Fruit fly (Drosophila melanogaster) whole organism, embryonic: ENCODE results near the gene Fancd2.

Source experiments
- Atf-2 ChIP-seq: fragments of 200-800 bp; sonication (Bioruptor generic); optimal IDR thresholded peaks from 2 replicates; lab custom pipeline; 2016; ENCODE audit warnings: missing biosample characterization, missing genetic modification characterization
- Awh ChIP-seq: fragments of 200-800 bp; sonication (Bioruptor generic); IDR thresholded peaks from 2 replicates; pipeline ENCODE4, ENCODE4 v1.3.6; 2022; ENCODE audit warnings: missing biosample characterization, missing genetic modification characterization
- B-H2 ChIP-seq: fragments of 200-800 bp; sonication (Bioruptor generic); optimal IDR thresholded peaks from 2 replicates; lab custom pipeline; 2018; ENCODE audit warnings: missing biosample characterization, mild to moderate bottlenecking, missing genetic modification characterization
- CG10147 ChIP-seq: fragments of 200-800 bp; sonication (Bioruptor generic); optimal IDR thresholded peaks from 2 replicates; lab custom pipeline; 2019; ENCODE audit warnings: missing biosample characterization, mild to moderate bottlenecking, missing genetic modification characterization, moderate library complexity
- CG10321 ChIP-seq: fragments of 200-800 bp; sonication (Bioruptor generic); IDR thresholded peaks from 2 replicates; pipeline ENCODE4 v1.3.6; 2022; ENCODE audit warnings: missing biosample characterization, missing genetic modification characterization
- CG10565 ChIP-seq: fragments of 200-800 bp; sonication (Bioruptor generic); optimal IDR thresholded peaks from 3 replicates; lab custom pipeline; 2016; ENCODE audit warnings: missing biosample characterization, mild to moderate bottlenecking, missing genetic modification characterization
- CG11504 ChIP-seq: fragments of 200-800 bp; sonication (Bioruptor generic); optimal IDR thresholded peaks from 3 replicates; lab custom pipeline; 2019; ENCODE audit warnings: missing biosample characterization, mild to moderate bottlenecking, missing genetic modification characterization, moderate library complexity
- CG12299 ChIP-seq: fragments of 200-800 bp; sonication (Bioruptor generic); optimal IDR thresholded peaks from 2 replicates; lab custom pipeline; 2018; ENCODE audit warnings: missing biosample characterization, mild to moderate bottlenecking, missing genetic modification characterization
- CG14860 ChIP-seq: fragments of 200-800 bp; sonication (Bioruptor generic); IDR thresholded peaks from 3 replicates; pipeline ENCODE4 v1.3.6; 2022; ENCODE audit warnings: missing biosample characterization, missing genetic modification characterization; ENCODE audit not compliant: partially characterized antibody
- CG15479 ChIP-seq: fragments of 200-800 bp; sonication (Bioruptor generic); optimal IDR thresholded peaks from 3 replicates; lab custom pipeline; 2019; ENCODE audit warnings: missing biosample characterization, mild to moderate bottlenecking, missing genetic modification characterization, moderate library complexity
- CG15514 ChIP-seq: fragments of 200-800 bp; sonication (Bioruptor generic); optimal IDR thresholded peaks from 3 replicates; lab custom pipeline; 2017; ENCODE audit warnings: missing biosample characterization, missing genetic modification characterization, mild to moderate bottlenecking, moderate library complexity, missing genetic modification reagents
- CG15601 ChIP-seq: fragments of 200-800 bp; sonication (Bioruptor generic); optimal IDR thresholded peaks from 3 replicates; lab custom pipeline; 2019; ENCODE audit warnings: missing biosample characterization, mild to moderate bottlenecking, missing genetic modification characterization, moderate library complexity
- CG16779 ChIP-seq: fragments of 200-800 bp; sonication (Bioruptor generic); IDR thresholded peaks from 2 replicates; pipeline ENCODE4 v1.3.6; 2022; ENCODE audit warnings: missing biosample characterization, missing genetic modification characterization
- CG18011 ChIP-seq: fragments of 200-800 bp; sonication (Bioruptor generic); optimal IDR thresholded peaks from 2 replicates; lab custom pipeline; 2017; ENCODE audit warnings: missing biosample characterization, missing genetic modification characterization, mild to moderate bottlenecking, moderate library complexity, missing genotype
- CG2116 ChIP-seq: fragments of 200-800 bp; sonication (Bioruptor generic); optimal IDR thresholded peaks from 3 replicates; lab custom pipeline; 2018; ENCODE audit warnings: missing biosample characterization, mild to moderate bottlenecking, missing genetic modification characterization
- CG2120 ChIP-seq: fragments of 200-800 bp; sonication (Bioruptor generic); optimal IDR thresholded peaks from 3 replicates; lab custom pipeline; 2016; ENCODE audit warnings: missing biosample characterization, missing genetic modification characterization
- CG6175 ChIP-seq: fragments of 200-800 bp; sonication (Bioruptor generic); IDR thresholded peaks from 3 replicates; pipeline ENCODE4 v1.3.6; 2022; ENCODE audit warnings: missing biosample characterization, missing genetic modification characterization
- CG6683 ChIP-seq: fragments of 200-800 bp; sonication (Bioruptor generic); optimal IDR thresholded peaks from 2 replicates; lab custom pipeline; 2017; ENCODE audit warnings: missing biosample characterization, mild to moderate bottlenecking, missing genetic modification characterization, missing genetic modification reagents
- CG7556 ChIP-seq: fragments of 200-800 bp; sonication (Bioruptor generic); optimal IDR thresholded peaks from 2 replicates; lab custom pipeline; 2017; ENCODE audit warnings: missing biosample characterization, mild to moderate bottlenecking, missing genetic modification characterization
- Deaf1 ChIP-seq: fragments of 200-800 bp; optimal IDR thresholded peaks from 3 replicates; lab custom pipeline; 2019; ENCODE audit warnings: missing biosample characterization, mild to moderate bottlenecking, missing genetic modification characterization, moderate library complexity
- Dp ChIP-seq: fragments of 200-800 bp; sonication (Bioruptor generic); optimal IDR thresholded peaks from 2 replicates; lab custom pipeline; 2018; ENCODE audit warnings: missing biosample characterization, mild to moderate bottlenecking, missing genetic modification characterization, moderate library complexity
- Eip74EF ChIP-seq, 2 experiments: fragments of 200-800 bp in 1 of 2; fragments of >200 bp in 1 of 2; sonication (Bioruptor generic) in 1 of 2; optimal IDR thresholded peaks; 2 replicates each; lab custom pipeline; 2017 to 2019; ENCODE audit warnings: missing biosample characterization in 2 of 2, missing genetic modification characterization in 2 of 2, mild to moderate bottlenecking in 1 of 2, moderate library complexity in 1 of 2
- Ets65A ChIP-seq: fragments of 200-800 bp; sonication (Bioruptor generic); peaks from one replicate; lab custom pipeline; 2016; ENCODE audit warnings: missing biosample characterization, missing genetic modification characterization
- Fer2 ChIP-seq: fragments of 200-800 bp; sonication (Bioruptor generic); optimal IDR thresholded peaks from 2 replicates; lab custom pipeline; 2018; ENCODE audit warnings: missing biosample characterization, mild to moderate bottlenecking, missing genetic modification characterization, moderate library complexity
- H15 ChIP-seq: fragments of 200-800 bp; sonication (Bioruptor generic); IDR thresholded peaks from 3 replicates; pipeline ENCODE4 v1.3.6; 2022; ENCODE audit warnings: missing biosample characterization, missing genetic modification characterization
- Hmr ChIP-seq: fragments of 200-800 bp; sonication (Bioruptor generic); optimal IDR thresholded peaks from 3 replicates; lab custom pipeline; 2017; ENCODE audit warnings: mild to moderate bottlenecking, missing biosample characterization, missing genetic modification reagents, missing genetic modification characterization
- Max ChIP-seq: fragments of 200-800 bp; sonication (Bioruptor generic); optimal IDR thresholded peaks from 2 replicates; lab custom pipeline; 2016; ENCODE audit warnings: missing biosample characterization, mild to moderate bottlenecking, missing genetic modification characterization
- Nf-YA ChIP-seq: fragments of 200-800 bp; sonication (Bioruptor generic); IDR thresholded peaks from 2 replicates; pipeline ENCODE4 v1.3.6; 2022; ENCODE audit warnings: missing biosample characterization, missing genetic modification characterization
- NfI ChIP-seq: fragments of 200-800 bp; sonication (Bioruptor generic); optimal IDR thresholded peaks from 3 replicates; lab custom pipeline; 2018; ENCODE audit warnings: missing biosample characterization, mild to moderate bottlenecking, missing genetic modification characterization, moderate library complexity
- PHDP ChIP-seq: fragments of 200-800 bp; sonication (Bioruptor generic); optimal IDR thresholded peaks from 3 replicates; lab custom pipeline; 2018; ENCODE audit warnings: missing biosample characterization, mild to moderate bottlenecking, missing genetic modification characterization, moderate library complexity
- YL-1 ChIP-seq: fragments of 200-800 bp; sonication (Bioruptor generic); optimal IDR thresholded peaks from 3 replicates; lab custom pipeline; 2017; ENCODE audit warnings: missing biosample characterization, mild to moderate bottlenecking, missing genetic modification characterization
- ara ChIP-seq: fragments of 200-800 bp; sonication (Bioruptor generic); IDR thresholded peaks from 2 replicates; pipeline ENCODE4 v1.3.6; 2022; ENCODE audit warnings: missing biosample characterization, missing genetic modification characterization
- bbx ChIP-seq: fragments of 200-800 bp; sonication (Bioruptor generic); IDR thresholded peaks from 2 replicates; pipeline ENCODE4 v1.3.6; 2022; ENCODE audit warnings: missing biosample characterization, missing genetic modification characterization; ENCODE audit not compliant: partially characterized antibody
- bcd ChIP-seq: fragments of 200-800 bp; sonication (Bioruptor generic); optimal IDR thresholded peaks from 2 replicates; lab custom pipeline; 2017; ENCODE audit warnings: missing biosample characterization, mild to moderate bottlenecking, missing genetic modification characterization
- danr ChIP-seq: fragments of 200-800 bp; sonication (Bioruptor generic); IDR thresholded peaks from 2 replicates; pipeline ENCODE4 v1.3.6; 2022; ENCODE audit warnings: missing biosample characterization, missing genetic modification characterization
- dimm ChIP-seq: fragments of 200-800 bp; sonication (Bioruptor generic); IDR thresholded peaks from 2 replicates; pipeline ENCODE4 v1.3.6; 2022; ENCODE audit warnings: missing biosample characterization, missing genetic modification characterization
- dysf ChIP-seq: fragments of 200-800 bp; sonication (Bioruptor generic); IDR thresholded peaks from 3 replicates; pipeline ENCODE4 v1.3.6; 2022; ENCODE audit warnings: missing biosample characterization, missing genetic modification characterization
- fu2 ChIP-seq: fragments of 200-800 bp; sonication (Bioruptor generic); optimal IDR thresholded peaks from 2 replicates; lab custom pipeline; 2016; ENCODE audit warnings: missing biosample characterization, missing genetic modification characterization
- gcm2 ChIP-seq: fragments of 200-800 bp; sonication (Bioruptor generic); optimal IDR thresholded peaks from 2 replicates; lab custom pipeline; 2016; ENCODE audit warnings: missing biosample characterization, missing genetic modification characterization
- gro ChIP-seq: fragments of 200-800 bp; sonication (Bioruptor generic); optimal IDR thresholded peaks from 2 replicates; lab custom pipeline; 2016; ENCODE audit warnings: missing biosample characterization, missing genetic modification characterization
- hkb ChIP-seq, 2 experiments: fragments of 200-800 bp in 1 of 2; fragments of >200 bp in 1 of 2; sonication (Bioruptor generic) in 1 of 2; IDR thresholded peaks in 1 of 2; optimal IDR thresholded peaks in 1 of 2; 2 replicates each; pipeline versions ENCODE4 v1.3.6 to Lab custom; 2017 to 2022; ENCODE audit warnings: missing biosample characterization in 1 of 2, missing genetic modification characterization in 1 of 2
- jigr1 ChIP-seq: fragments of 200-800 bp; sonication (Bioruptor generic); IDR thresholded peaks from 3 replicates; pipeline ENCODE4 v1.3.6; 2022; ENCODE audit warnings: missing biosample characterization, missing genetic modification characterization
- jing ChIP-seq: fragments of 200-800 bp; sonication (Bioruptor generic); optimal IDR thresholded peaks from 2 replicates; lab custom pipeline; 2018; ENCODE audit warnings: missing biosample characterization, mild to moderate bottlenecking, missing genetic modification characterization
- row ChIP-seq: fragments of 200-800 bp; sonication (Bioruptor generic); IDR thresholded peaks from 3 replicates; pipeline ENCODE4 v1.3.6; 2022; ENCODE audit warnings: missing biosample characterization, missing genetic modification characterization
- seq ChIP-seq: fragments of 200-800 bp; sonication (Bioruptor generic); IDR thresholded peaks from 2 replicates; pipeline ENCODE4 v1.3.6; 2022; ENCODE audit warnings: missing biosample characterization, missing genetic modification characterization
- shn ChIP-seq: fragments of 200-800 bp; sonication (Bioruptor generic); optimal IDR thresholded peaks from 3 replicates; lab custom pipeline; 2016; ENCODE audit warnings: missing biosample characterization, missing genetic modification characterization
- sna ChIP-seq: fragments of 200-800 bp; sonication (Bioruptor generic); IDR thresholded peaks from 2 replicates; pipeline ENCODE4 v1.3.6; 2022; ENCODE audit warnings: missing biosample characterization, missing genetic modification characterization; ENCODE audit not compliant: partially characterized antibody
- sug ChIP-seq: fragments of 200-800 bp; optimal IDR thresholded peaks from 2 replicates; lab custom pipeline; 2019; ENCODE audit warnings: missing biosample characterization, mild to moderate bottlenecking, missing genetic modification characterization, moderate library complexity
- toy ChIP-seq: fragments of 200-800 bp; sonication (Bioruptor generic); IDR thresholded peaks from 2 replicates; pipeline ENCODE4 v1.3.6; 2022; ENCODE audit warnings: missing biosample characterization, missing genetic modification characterization
- vfl ChIP-seq: fragments of 200-800 bp; sonication (Bioruptor generic); optimal IDR thresholded peaks from 2 replicates; lab custom pipeline; 2016; ENCODE audit warnings: missing biosample characterization, missing genetic modification characterization

Fancd2 gene

dm6 chr3R:20834770-20835183 lies 18.8 kb upstream of the Fancd2 start (continued):
- peak; percentile 32 for TF ChIP-seq CG2120 (GFP tag; lab: Kevin White, UChicago)
- 0 out of 3 replicates have a peak, but pooled peaks have one; percentile 32 for TF ChIP-seq CG6175 (GFP tag; lab: Robert Waterston, UW)
- TF ChIP-seq sug, result peak; percentile 4
- no peak for TF ChIP-seq danr (GFP tag; lab: Robert Waterston, UW)
- TF ChIP-seq bcd (GFP tag; lab: Kevin White, UChicago), result peak; percentile 33
- peak; percentile 4 for TF ChIP-seq CG6683 (GFP tag; lab: Kevin White, UChicago)
- peak in 1 of 2 experiments; percentile 1 for TF ChIP-seq Eip74EF (GFP tag; optimal IDR thresholded peaks at IDR 0.05; lab: Kevin White, UChicago)
- TF ChIP-seq hkb (optimal IDR thresholded peaks at IDR 0.05; lab: Kevin White, UChicago), result no peak
- peak; percentile 59 for TF ChIP-seq hkb (GFP tag; IDR thresholded peaks at IDR 0.05; lab: Robert Waterston, UW)
- TF ChIP-seq Nf-YA (GFP tag; lab: Robert Waterston, UW), result no peak
- peak; percentile 25 for TF ChIP-seq gcm2
- no peak for TF ChIP-seq fu2 (GFP tag; lab: Kevin White, UChicago)
- TF ChIP-seq CG11504 (tag; lab: Kevin White, UChicago), result peak; percentile 40
- peak; percentile 17; the same call in 1 of the 2 replicates for TF ChIP-seq ara (GFP tag; lab: Robert Waterston, UW)
- 0 out of 2 replicates have a peak, but pooled peaks have one; percentile 24 for TF ChIP-seq Awh (GFP tag; lab: Robert Waterston, UW)
- peak; percentile 65 for TF ChIP-seq CG12299 (tag; lab: Kevin White, UChicago)
- no peak for TF ChIP-seq Ets65A (GFP tag; lab: Kevin White, UChicago)
- TF ChIP-seq shn, result no peak
- TF ChIP-seq Atf-2, result no peak
- peak; percentile 8 for TF ChIP-seq Max (GFP tag; lab: Kevin White, UChicago)
- no peak for TF ChIP-seq CG10321 (GFP tag; lab: Robert Waterston, UW)
- no peak for TF ChIP-seq vfl (GFP tag; lab: Kevin White, UChicago)
- no peak for TF ChIP-seq CG18011 (GFP tag; lab: Kevin White, UChicago)
- no peak for TF ChIP-seq B-H2
- TF ChIP-seq sna (GFP tag; lab: Robert Waterston, UW), result no peak
- no peak for TF ChIP-seq Deaf1 (tag; lab: Kevin White, UChicago)
- no peak for TF ChIP-seq gro
- TF ChIP-seq Hmr (GFP tag; lab: Kevin White, UChicago), result peak; percentile 71
- peak; percentile 48 for TF ChIP-seq CG15601
- TF ChIP-seq row (GFP tag; lab: Robert Waterston, UW), result 0 out of 3 replicates have a peak, but pooled peaks have one; percentile 9
- peak; percentile 40; the same call in 1 of the 3 replicates for TF ChIP-seq dysf
- TF ChIP-seq jigr1 (GFP tag; lab: Robert Waterston, UW), result no peak
- no peak for TF ChIP-seq toy (GFP tag; lab: Robert Waterston, UW)
- TF ChIP-seq H15 (GFP tag; lab: Robert Waterston, UW), result no peak
- no peak for TF ChIP-seq CG14860
- peak; percentile 35 for TF ChIP-seq CG7556
- TF ChIP-seq NfI, result peak; percentile 6
- TF ChIP-seq dimm (GFP tag; lab: Robert Waterston, UW), result no peak
- TF ChIP-seq CG10147 (GFP tag; lab: Kevin White, UChicago), result peak; percentile 33
- peak; percentile 44; the same call in 1 of the 2 replicates for TF ChIP-seq seq
- TF ChIP-seq CG10565 (GFP tag; lab: Kevin White, UChicago), result no peak
- TF ChIP-seq CG2116, result peak; percentile 17
- TF ChIP-seq Fer2, result no peak
- no peak for TF ChIP-seq YL-1 (GFP tag; lab: Kevin White, UChicago)
- TF ChIP-seq Dp (GFP tag; lab: Kevin White, UChicago), result no peak
- no peak for TF ChIP-seq bbx (GFP tag; lab: Robert Waterston, UW)
- no peak for TF ChIP-seq CG16779 (GFP tag; lab: Robert Waterston, UW)
- peak; percentile 60 for TF ChIP-seq CG15514 (GFP tag; lab: Kevin White, UChicago)
- TF ChIP-seq PHDP (tag; lab: Kevin White, UChicago), result peak; percentile 77
- no peak for TF ChIP-seq jing (GFP tag; lab: Kevin White, UChicago)
- no peak for TF ChIP-seq CG15479
